Worm (Caenorhabditis elegans) whole organism, L3 larva: ENCODE measurements around the gene K08C7.4.

ENCODE experiments used
- R02D3.7 ChIP-seq: fragments of 150-350 bp; optimal IDR thresholded peaks from 2 replicates; lab custom pipeline; 2014; ENCODE audit warnings: missing biosample characterization, missing genetic modification characterization
- ZK546.5 ChIP-seq: sonication (generic microtip); optimal IDR thresholded peaks from 2 replicates; lab custom pipeline; 2017; ENCODE audit warnings: missing biosample characterization, missing genetic modification characterization
- aly-2 ChIP-seq: fragments of 150-350 bp; optimal IDR thresholded peaks from 2 replicates; lab custom pipeline; 2014; ENCODE audit warnings: missing biosample characterization, missing genetic modification characterization
- ama-1 ChIP-seq: fragments of 150-350 bp; optimal IDR thresholded peaks from 2 replicates; lab custom pipeline; 2018
- ceh-16 ChIP-seq: sonication (generic microtip); optimal IDR thresholded peaks from 2 replicates; lab custom pipeline; 2017; ENCODE audit warnings: missing biosample characterization, missing genetic modification characterization
- ceh-28 ChIP-seq: fragments of 150-350 bp; optimal IDR thresholded peaks from 2 replicates; lab custom pipeline; 2014; ENCODE audit warnings: missing biosample characterization, missing genetic modification reagents, missing genetic modification characterization
- ceh-82 ChIP-seq: fragments of 150-350 bp; optimal IDR thresholded peaks from 2 replicates; lab custom pipeline; 2014; ENCODE audit warnings: missing biosample characterization, missing genetic modification characterization
- ceh-9 ChIP-seq: sonication (generic microtip); optimal IDR thresholded peaks from 2 replicates; lab custom pipeline; 2018; ENCODE audit warnings: missing biosample characterization, missing genetic modification characterization
- daf-12 ChIP-seq: fragments of 150-350 bp; optimal IDR thresholded peaks from 2 replicates; lab custom pipeline; 2014; ENCODE audit warnings: missing biosample characterization, missing genetic modification reagents, missing genetic modification characterization
- egl-27 ChIP-seq: sonication (generic microtip); optimal IDR thresholded peaks from 4 replicates; lab custom pipeline; 2017; ENCODE audit warnings: missing biosample characterization, missing genetic modification reagents, missing genetic modification characterization
- egl-5 ChIP-seq: fragments of 150-350 bp; optimal IDR thresholded peaks from 2 replicates; lab custom pipeline; 2017; ENCODE audit warnings: missing biosample characterization, missing genetic modification reagents, missing genetic modification characterization, inconsistent platforms
- elt-1 ChIP-seq: fragments of 150-350 bp; optimal IDR thresholded peaks from 2 replicates; lab custom pipeline; 2014; ENCODE audit warnings: missing biosample characterization, missing genetic modification characterization
- elt-2 ChIP-seq: sonication (generic microtip); optimal IDR thresholded peaks from 2 replicates; lab custom pipeline; 2016; ENCODE audit warnings: missing genetic modification reagents, mild to moderate bottlenecking, missing genetic modification characterization, missing compliant biosample characterization
- elt-3 ChIP-seq, 3 experiments: fragments of 150-350 bp in 1 of 3; sonication (generic microtip) in 2 of 3; optimal IDR thresholded peaks; 2 replicates in 2 of 3; 4 replicates in 1 of 3; lab custom pipeline; 2014 to 2017; ENCODE audit warnings: missing biosample characterization in 3 of 3, missing genetic modification characterization in 3 of 3
- eor-1 ChIP-seq, 2 experiments: fragments of 150-350 bp; optimal IDR thresholded peaks; 2 replicates each; lab custom pipeline; 2014 to 2018; ENCODE audit warnings: missing biosample characterization in 2 of 2, missing genetic modification characterization in 2 of 2
- fkh-10 ChIP-seq: sonication (generic microtip); optimal IDR thresholded peaks from 2 replicates; lab custom pipeline; 2017; ENCODE audit warnings: missing biosample characterization, missing genetic modification reagents, missing genetic modification characterization
- fkh-2 ChIP-seq: fragments of 150-350 bp; optimal IDR thresholded peaks from 2 replicates; lab custom pipeline; 2014; ENCODE audit warnings: missing biosample characterization, missing genetic modification reagents, missing genetic modification characterization
- fos-1 ChIP-seq: fragments of 150-350 bp; optimal IDR thresholded peaks from 2 replicates; lab custom pipeline; 2014; ENCODE audit warnings: missing biosample characterization, missing genetic modification characterization
- hmg-11 ChIP-seq: sonication (generic microtip); optimal IDR thresholded peaks from 2 replicates; lab custom pipeline; 2016; ENCODE audit warnings: missing genetic modification characterization, missing compliant biosample characterization
- jun-1 ChIP-seq: fragments of 150-350 bp; optimal IDR thresholded peaks from 2 replicates; lab custom pipeline; 2014; ENCODE audit warnings: missing biosample characterization, missing genetic modification reagents, missing genetic modification characterization
- lin-15B ChIP-seq: fragments of 150-350 bp; optimal IDR thresholded peaks from 2 replicates; lab custom pipeline; 2014; ENCODE audit warnings: missing biosample characterization, missing genetic modification characterization
- lin-39 ChIP-seq: fragments of 150-350 bp; optimal IDR thresholded peaks from 2 replicates; lab custom pipeline; 2018; ENCODE audit warnings: missing biosample characterization, missing genetic modification reagents, missing genetic modification characterization
- lsy-12 ChIP-seq: sonication (generic microtip); optimal IDR thresholded peaks from 2 replicates; lab custom pipeline; 2016; ENCODE audit warnings: mild to moderate bottlenecking, missing genetic modification characterization, missing compliant biosample characterization
- mdl-1 ChIP-seq: fragments of 150-350 bp; optimal IDR thresholded peaks from 2 replicates; lab custom pipeline; 2014; ENCODE audit warnings: missing biosample characterization, missing genetic modification characterization
- mml-1 ChIP-seq: fragments of 150-350 bp; sonication (generic microtip); optimal IDR thresholded peaks from 3 replicates; lab custom pipeline; 2014; ENCODE audit warnings: missing biosample characterization, missing genetic modification characterization
- nfya-1 ChIP-seq: sonication (generic microtip); optimal IDR thresholded peaks from 2 replicates; lab custom pipeline; 2017; ENCODE audit warnings: missing genetic modification characterization, mild to moderate bottlenecking, missing compliant biosample characterization, antibody characterized with exemption, moderate library complexity; ENCODE audit not compliant: insufficient read depth
- nhr-11 ChIP-seq: fragments of 150-350 bp; optimal IDR thresholded peaks from 2 replicates; lab custom pipeline; 2014; ENCODE audit warnings: missing biosample characterization, missing genetic modification characterization
- nhr-12 ChIP-seq: fragments of 150-350 bp; optimal IDR thresholded peaks from 2 replicates; lab custom pipeline; 2014; ENCODE audit warnings: missing biosample characterization, missing genetic modification characterization
- nhr-23 ChIP-seq: fragments of 150-350 bp; optimal IDR thresholded peaks from 2 replicates; lab custom pipeline; 2014; ENCODE audit warnings: missing biosample characterization, missing genetic modification reagents, missing genetic modification characterization
- nhr-237 ChIP-seq: fragments of 150-350 bp; optimal IDR thresholded peaks from 2 replicates; lab custom pipeline; 2014; ENCODE audit warnings: missing biosample characterization, missing genetic modification characterization
- nhr-25 ChIP-seq: sonication (generic microtip); optimal IDR thresholded peaks from 2 replicates; lab custom pipeline; 2017; ENCODE audit warnings: missing biosample characterization, missing genetic modification characterization
- nhr-28 ChIP-seq: fragments of 150-350 bp; optimal IDR thresholded peaks from 2 replicates; lab custom pipeline; 2014; ENCODE audit warnings: missing biosample characterization, missing genetic modification characterization
- nhr-43 ChIP-seq: sonication (generic microtip); optimal IDR thresholded peaks from 2 replicates; lab custom pipeline; 2016; ENCODE audit warnings: mild to moderate bottlenecking, missing genetic modification characterization, missing compliant biosample characterization; ENCODE audit not compliant: poor library complexity, severe bottlenecking
- nhr-67 ChIP-seq: fragments of 150-350 bp; optimal IDR thresholded peaks from 2 replicates; lab custom pipeline; 2014; ENCODE audit warnings: missing biosample characterization, missing genetic modification characterization
- nhr-76 ChIP-seq: fragments of 150-350 bp; sonication (generic microtip); optimal IDR thresholded peaks from 5 replicates; lab custom pipeline; 2014; ENCODE audit warnings: missing biosample characterization, missing genetic modification characterization
- nhr-77 ChIP-seq: fragments of 150-350 bp; optimal IDR thresholded peaks from 2 replicates; lab custom pipeline; 2014; ENCODE audit warnings: missing biosample characterization, missing genetic modification characterization
- pha-4 ChIP-seq: fragments of 150-350 bp; optimal IDR thresholded peaks from 2 replicates; lab custom pipeline; 2014; ENCODE audit warnings: missing biosample characterization, missing genetic modification reagents, missing genetic modification characterization
- pqm-1 ChIP-seq: fragments of 150-350 bp; optimal IDR thresholded peaks from 2 replicates; lab custom pipeline; 2017; ENCODE audit warnings: missing biosample characterization, missing genetic modification characterization, inconsistent platforms
- sea-2 ChIP-seq: fragments of 150-350 bp; sonication (generic microtip); optimal IDR thresholded peaks from 4 replicates; lab custom pipeline; 2014; ENCODE audit warnings: missing biosample characterization, missing genetic modification reagents, missing genetic modification characterization
- skn-1 ChIP-seq: fragments of 150-350 bp; optimal IDR thresholded peaks from 2 replicates; lab custom pipeline; 2014; ENCODE audit warnings: missing biosample characterization, missing genetic modification characterization
- snpc-4 ChIP-seq: fragments of 150-350 bp; optimal IDR thresholded peaks from 2 replicates; lab custom pipeline; 2014; ENCODE audit warnings: missing biosample characterization, missing genetic modification characterization
- tbx-2 ChIP-seq: sonication (generic microtip); optimal IDR thresholded peaks from 2 replicates; lab custom pipeline; 2016; ENCODE audit warnings: mild to moderate bottlenecking, missing genetic modification characterization, missing compliant biosample characterization
- unc-39 ChIP-seq: sonication (generic microtip); optimal IDR thresholded peaks from 4 replicates; lab custom pipeline; 2017; ENCODE audit warnings: missing biosample characterization, missing genetic modification characterization
- unc-62 ChIP-seq: fragments of 150-350 bp; sonication (generic microtip); optimal IDR thresholded peaks from 4 replicates; lab custom pipeline; 2014; ENCODE audit warnings: missing biosample characterization, missing genetic modification reagents, missing genetic modification characterization
- zag-1 ChIP-seq: fragments of 150-350 bp; optimal IDR thresholded peaks from 2 replicates; lab custom pipeline; 2014; ENCODE audit warnings: missing biosample characterization, missing genetic modification characterization
- ztf-11 ChIP-seq: fragments of 150-350 bp; optimal IDR thresholded peaks from 2 replicates; lab custom pipeline; 2014; ENCODE audit warnings: missing biosample characterization, missing genetic modification characterization
- ztf-4 ChIP-seq: fragments of 150-350 bp; optimal IDR thresholded peaks from 2 replicates; lab custom pipeline; 2014; ENCODE audit warnings: missing biosample characterization, missing genetic modification characterization

K08C7.4 gene

DNA sequence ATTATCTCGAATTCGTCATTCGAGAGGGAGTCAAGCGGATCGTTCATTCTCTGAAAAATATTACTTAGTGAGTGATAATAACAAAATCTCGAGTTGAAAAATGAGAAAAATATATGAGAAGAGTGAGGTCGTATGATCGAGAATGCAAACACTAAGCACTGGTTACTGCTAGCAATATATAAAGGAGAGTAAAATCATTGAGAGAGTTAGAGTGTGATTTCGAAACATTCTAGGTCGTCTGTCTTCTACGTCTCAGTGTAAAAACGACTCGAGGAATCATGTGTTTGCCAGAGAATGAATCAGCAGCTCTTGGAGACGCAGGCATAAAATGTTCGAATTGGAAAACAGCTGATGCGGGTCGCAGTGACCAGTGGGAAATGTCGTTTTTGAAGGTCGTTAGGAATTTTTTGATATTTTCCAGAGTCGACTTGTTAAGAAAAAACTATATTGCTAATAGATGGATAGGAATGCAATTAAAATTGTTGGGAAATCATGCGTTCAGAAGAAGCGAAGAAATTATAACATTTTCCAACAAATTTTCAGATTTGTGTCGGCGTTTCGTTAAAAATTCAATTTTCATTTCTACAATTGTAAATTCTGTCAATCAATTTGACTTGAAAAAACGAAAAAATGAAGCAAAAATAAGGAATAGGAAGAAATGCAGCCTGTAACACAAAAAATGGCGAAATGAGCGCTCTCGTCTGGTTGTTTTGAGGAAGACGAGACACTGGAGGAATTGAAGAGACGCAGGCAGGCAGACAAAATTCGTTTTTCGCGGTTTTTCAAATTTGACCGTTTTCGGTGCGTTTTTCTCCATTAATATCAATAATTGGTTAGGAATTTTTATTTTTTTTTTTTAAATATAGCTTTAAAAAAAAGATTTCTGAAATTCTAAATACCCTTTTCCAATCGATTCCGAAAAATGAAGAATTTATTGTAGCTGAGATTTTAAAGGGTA lies 17.0 kb upstream of the K08C7.4 start, which contains the start of gene allo-1:
allo-1 (minus strand) TSS at position 51 of the 958 bp plus-strand sequence.
- TF ChIP-seq ZK546.5 (tag; lab: Kevin White, UChicago) (no peak), ztf-4 (tag; lab: Kevin White, UChicago) (no peak), jun-1 (tag; lab: Kevin White, UChicago) (peak; percentile 72), zag-1 (tag; lab: Kevin White, UChicago) (no peak), nhr-43 (tag; lab: Kevin White, UChicago) (no peak), snpc-4 (tag; lab: Kevin White, UChicago) (peak; percentile 67), eor-1 (tag; optimal IDR thresholded peaks at IDR 0.05; lab: Kevin White, UChicago) (no peak), skn-1 (peak; percentile 1), lsy-12 (tag; lab: Kevin White, UChicago) (no peak), R02D3.7 (tag; lab: Kevin White, UChicago) (no peak), nhr-25 (tag; lab: Kevin White, UChicago) (peak; percentile 86), nhr-12 (no peak), egl-27 (tag; lab: Kevin White, UChicago) (no peak), sea-2 (no peak), ztf-11 (tag; lab: Kevin White, UChicago) (no peak), nhr-67 (no peak), ceh-9 (tag; lab: Kevin White, UChicago) (no peak), nhr-76 (tag; lab: Kevin White, UChicago) (no peak), unc-62 (GFP tag; lab: Kevin White, UChicago) (no peak), fkh-10 (GFP tag; lab: Kevin White, UChicago) (no peak), fos-1 (tag; lab: Kevin White, UChicago) (no peak), fkh-2 (no peak), lin-39 (tag; lab: Kevin White, UChicago) (peak; percentile 40), unc-39 (tag; lab: Kevin White, UChicago) (no peak), elt-2 (tag; lab: Kevin White, UChicago) (peak; percentile 47), elt-1 (tag; lab: Kevin White, UChicago) (no peak), nhr-28 (tag; lab: Kevin White, UChicago) (no peak), daf-12 (tag; lab: Kevin White, UChicago) (no peak), tbx-2 (tag; lab: Kevin White, UChicago) (no peak), nhr-77 (no peak), ama-1 (lab: Kevin White, UChicago) (peak; percentile 8), aly-2 (no peak), egl-5 (tag; lab: Kevin White, UChicago) (peak; percentile 58), ceh-28 (peak; percentile 33), ceh-82 (tag; lab: Kevin White, UChicago) (no peak), nfya-1 (tag; lab: Kevin White, UChicago) (peak; percentile 36), mml-1 (tag; lab: Kevin White, UChicago) (no peak), ceh-16 (no peak), nhr-237 (tag; lab: Kevin White, UChicago) (no peak), nhr-23 (tag; lab: Kevin White, UChicago) (peak; percentile 72), pqm-1 (peak; percentile 15), hmg-11 (peak; percentile 45), mdl-1 (tag; lab: Kevin White, UChicago) (no peak), pha-4 (tag; lab: Kevin White, UChicago) (peak; percentile 67), nhr-11 (no peak), lin-15B (peak; percentile 23), elt-3 (tag; optimal IDR thresholded peaks at IDR 0.05; lab: Kevin White, UChicago) (no peak)
